Worm (Caenorhabditis elegans) whole organism, young adult: ENCODE data around the gene T05A10.6.

Source experiments
- B0035.1 ChIP-seq: sonication (generic microtip); optimal IDR thresholded peaks from 2 replicates; lab custom pipeline; 2016; ENCODE audit warnings: missing genetic modification characterization, mild to moderate bottlenecking, missing compliant biosample characterization, missing genotype, missing genetic modification reagents
- B0261.1 ChIP-seq: sonication (generic microtip); optimal IDR thresholded peaks from 2 replicates; lab custom pipeline; 2016; ENCODE audit warnings: mild to moderate bottlenecking, missing genetic modification characterization, moderate library complexity, missing compliant biosample characterization
- D2030.7 ChIP-seq: fragments of 200-800 bp; sonication (Bioruptor generic); IDR thresholded peaks from 2 replicates; pipeline ENCODE4 v1.3.6; 2022; ENCODE audit warnings: missing genetic modification reagents, missing genetic modification characterization, missing compliant biosample characterization
- F10E7.11 ChIP-seq: sonication (generic microtip); optimal IDR thresholded peaks from 2 replicates; lab custom pipeline; 2017; ENCODE audit warnings: mild to moderate bottlenecking, missing genetic modification characterization, moderate library complexity, missing compliant biosample characterization
- F22D6.2 ChIP-seq: sonication (generic microtip); optimal IDR thresholded peaks from 2 replicates; lab custom pipeline; 2016; ENCODE audit warnings: mild to moderate bottlenecking, missing genetic modification characterization, missing compliant biosample characterization
- F33H1.4 ChIP-seq: fragments of 200-800 bp; sonication (Bioruptor generic); IDR thresholded peaks from 2 replicates; pipeline ENCODE4 v1.3.6; 2022; ENCODE audit warnings: missing genetic modification reagents, missing genetic modification characterization, missing compliant biosample characterization
- T07F8.4 ChIP-seq: sonication (generic microtip); optimal IDR thresholded peaks from 2 replicates; lab custom pipeline; 2016; ENCODE audit warnings: mild to moderate bottlenecking, missing genetic modification characterization, moderate library complexity, missing compliant biosample characterization
- Y53F4B.3 ChIP-seq: fragments of 200-800 bp; sonication (Bioruptor generic); IDR thresholded peaks from 2 replicates; pipeline ENCODE4 v1.3.6; 2022; ENCODE audit warnings: missing genetic modification reagents, missing genetic modification characterization, missing compliant biosample characterization
- Y79H2A.3 ChIP-seq: fragments of 200-800 bp; sonication (Bioruptor generic); conservative IDR thresholded peaks from 2 replicates; pipeline ENCODE4 v1.3.6; 2022; ENCODE audit warnings: missing genetic modification reagents, missing genetic modification characterization, missing compliant biosample characterization
- akir-1 ChIP-seq: fragments of 200-800 bp; sonication (Bioruptor generic); optimal IDR thresholded peaks from 2 replicates; lab custom pipeline; 2018; ENCODE audit warnings: mild to moderate bottlenecking, missing genetic modification characterization, moderate library complexity, missing compliant biosample characterization
- aptf-2 ChIP-seq: fragments of 200-800 bp; sonication (Bioruptor generic); conservative IDR thresholded peaks from 2 replicates; pipeline ENCODE4 v1.3.6; 2022; ENCODE audit warnings: missing genetic modification reagents, missing genetic modification characterization, missing compliant biosample characterization
- aptf-3 ChIP-seq: fragments of 200-800 bp; sonication (Bioruptor generic); IDR thresholded peaks from 2 replicates; pipeline ENCODE4 v1.3.6; 2022; ENCODE audit warnings: missing genetic modification characterization, missing compliant biosample characterization
- attf-5 ChIP-seq: fragments of 200-800 bp; sonication (Bioruptor generic); optimal IDR thresholded peaks from 2 replicates; lab custom pipeline; 2018; ENCODE audit warnings: mild to moderate bottlenecking, missing genetic modification characterization, missing compliant biosample characterization
- attf-6 ChIP-seq: fragments of 200-800 bp; sonication (Bioruptor generic); IDR thresholded peaks from 2 replicates; pipeline ENCODE4 v1.3.6; 2022; ENCODE audit warnings: missing genetic modification reagents, missing genetic modification characterization, missing compliant biosample characterization
- bed-1 ChIP-seq: fragments of 200-800 bp; sonication (Bioruptor generic); IDR thresholded peaks from 2 replicates; pipeline ENCODE4 v1.3.6; 2022; ENCODE audit warnings: missing genetic modification reagents, missing genetic modification characterization, missing compliant biosample characterization
- ccch-3 ChIP-seq: fragments of 200-800 bp; sonication (Bioruptor generic); optimal IDR thresholded peaks from 2 replicates; lab custom pipeline; 2018; ENCODE audit warnings: mild to moderate bottlenecking, missing genetic modification characterization, missing compliant biosample characterization
- cebp-2 ChIP-seq: fragments of 200-800 bp; sonication (Bioruptor generic); IDR thresholded peaks from 2 replicates; pipeline ENCODE4 v1.3.6; 2022; ENCODE audit warnings: missing genetic modification characterization, missing compliant biosample characterization
- ceh-27 ChIP-seq: fragments of 200-800 bp; sonication (Bioruptor generic); optimal IDR thresholded peaks from 2 replicates; lab custom pipeline; 2018; ENCODE audit warnings: mild to moderate bottlenecking, missing genetic modification characterization, moderate library complexity, missing compliant biosample characterization
- ceh-58 ChIP-seq: fragments of 200-800 bp; sonication (Bioruptor generic); IDR thresholded peaks from 2 replicates; pipeline ENCODE4 v1.3.6; 2022; ENCODE audit warnings: missing genetic modification characterization, missing compliant biosample characterization
- ceh-79 ChIP-seq: sonication (generic microtip); optimal IDR thresholded peaks from 2 replicates; lab custom pipeline; 2017; ENCODE audit warnings: mild to moderate bottlenecking, missing genetic modification characterization, missing compliant biosample characterization
- dox-1 ChIP-seq: fragments of 200-800 bp; sonication (Bioruptor generic); IDR thresholded peaks from 2 replicates; pipeline ENCODE4 v1.3.6; 2022; ENCODE audit warnings: missing genetic modification reagents, missing genetic modification characterization, missing compliant biosample characterization
- egl-18 ChIP-seq: fragments of 200-800 bp; sonication (Bioruptor generic); IDR thresholded peaks from 2 replicates; pipeline ENCODE4 v1.3.6; 2022; ENCODE audit warnings: missing genetic modification reagents, missing genetic modification characterization, missing compliant biosample characterization
- ets-4 ChIP-seq: fragments of 200-800 bp; sonication (Bioruptor generic); optimal IDR thresholded peaks from 2 replicates; lab custom pipeline; 2018; ENCODE audit warnings: mild to moderate bottlenecking, missing genetic modification characterization, missing compliant biosample characterization
- fkh-3 ChIP-seq: sonication (generic microtip); optimal IDR thresholded peaks from 2 replicates; lab custom pipeline; 2016; ENCODE audit warnings: mild to moderate bottlenecking, missing genetic modification characterization, missing compliant biosample characterization
- hlh-12 ChIP-seq: sonication (generic microtip); optimal IDR thresholded peaks from 2 replicates; lab custom pipeline; 2016; ENCODE audit warnings: missing genetic modification characterization, missing compliant biosample characterization
- hmg-20 ChIP-seq: fragments of 200-800 bp; sonication (Bioruptor generic); IDR thresholded peaks from 2 replicates; pipeline ENCODE4 v1.3.6; 2022; ENCODE audit warnings: missing genetic modification reagents, missing genetic modification characterization, missing compliant biosample characterization
- lag-1 ChIP-seq: fragments of 200-800 bp; sonication (Bioruptor generic); IDR thresholded peaks from 2 replicates; pipeline ENCODE4 v1.3.6; 2022; ENCODE audit warnings: missing genetic modification reagents, missing genetic modification characterization, missing compliant biosample characterization
- let-607 ChIP-seq, 2 experiments: fragments of 200-800 bp in 1 of 2; sonication (Bioruptor generic) in 1 of 2; sonication (generic microtip) in 1 of 2; optimal IDR thresholded peaks; 2 replicates each; lab custom pipeline; 2016 to 2018; ENCODE audit warnings: mild to moderate bottlenecking in 2 of 2, missing compliant biosample characterization in 2 of 2, missing genetic modification characterization in 2 of 2, moderate library complexity in 2 of 2, missing genotype in 1 of 2
- lin-26 ChIP-seq: fragments of 200-800 bp; sonication (Bioruptor generic); IDR thresholded peaks from 2 replicates; pipeline ENCODE4 v1.3.6; 2022; ENCODE audit warnings: missing genetic modification reagents, missing genetic modification characterization, missing compliant biosample characterization
- lin-54 ChIP-seq: fragments of 200-800 bp; sonication (Bioruptor generic); optimal IDR thresholded peaks from 2 replicates; lab custom pipeline; 2018; ENCODE audit warnings: mild to moderate bottlenecking, missing genetic modification characterization, missing compliant biosample characterization
- madf-10 ChIP-seq: sonication (generic microtip); optimal IDR thresholded peaks from 2 replicates; lab custom pipeline; 2016; ENCODE audit warnings: mild to moderate bottlenecking, missing genetic modification characterization, missing compliant biosample characterization
- madf-6 ChIP-seq: fragments of 200-800 bp; sonication (Bioruptor generic); IDR thresholded peaks from 2 replicates; pipeline ENCODE4 v1.3.6; 2022; ENCODE audit warnings: missing genetic modification reagents, missing genetic modification characterization, missing compliant biosample characterization
- nfya-1 ChIP-seq: sonication (generic microtip); optimal IDR thresholded peaks from 2 replicates; lab custom pipeline; 2017; ENCODE audit warnings: antibody characterized with exemption, missing compliant biosample characterization, missing genetic modification characterization, borderline replicate concordance; ENCODE audit not compliant: insufficient read depth
- nfya-2 ChIP-seq: fragments of 200-800 bp; sonication (Bioruptor generic); IDR thresholded peaks from 2 replicates; pipeline ENCODE4 v1.3.6; 2022; ENCODE audit warnings: missing genetic modification reagents, missing genetic modification characterization, missing compliant biosample characterization
- nhr-120 ChIP-seq: fragments of 200-800 bp; sonication (Bioruptor generic); IDR thresholded peaks from 2 replicates; pipeline ENCODE4 v1.3.6; 2022; ENCODE audit warnings: missing genetic modification characterization, missing compliant biosample characterization
- nhr-27 ChIP-seq: fragments of 200-800 bp; sonication (Bioruptor generic); optimal IDR thresholded peaks from 2 replicates; lab custom pipeline; 2018; ENCODE audit warnings: mild to moderate bottlenecking, missing genetic modification characterization, moderate library complexity, missing compliant biosample characterization
- rcor-1 ChIP-seq: fragments of 200-800 bp; sonication (Bioruptor generic); IDR thresholded peaks from 2 replicates; pipeline ENCODE4 v1.3.6; 2022; ENCODE audit warnings: missing genetic modification reagents, missing genetic modification characterization, missing compliant biosample characterization
- snpc-1.1 ChIP-seq: sonication (generic microtip); optimal IDR thresholded peaks from 2 replicates; lab custom pipeline; 2017; ENCODE audit warnings: missing genetic modification characterization, mild to moderate bottlenecking, missing compliant biosample characterization, antibody characterized with exemption, moderate library complexity, missing genotype, missing genetic modification reagents; ENCODE audit not compliant: insufficient read depth
- snpc-1.3 ChIP-seq: sonication (generic microtip); optimal IDR thresholded peaks from 2 replicates; lab custom pipeline; 2017; ENCODE audit warnings: missing genetic modification characterization, mild to moderate bottlenecking, missing compliant biosample characterization, antibody characterized with exemption, moderate library complexity, missing genotype, missing genetic modification reagents; ENCODE audit not compliant: insufficient read depth
- somi-1 ChIP-seq: fragments of 200-800 bp; sonication (Bioruptor generic); optimal IDR thresholded peaks from 2 replicates; lab custom pipeline; 2018; ENCODE audit warnings: mild to moderate bottlenecking, missing genetic modification characterization, missing compliant biosample characterization
- sptf-2 ChIP-seq: fragments of 200-800 bp; sonication (Bioruptor generic); optimal IDR thresholded peaks from 2 replicates; lab custom pipeline; 2018; ENCODE audit warnings: mild to moderate bottlenecking, missing genetic modification characterization, missing compliant biosample characterization
- tbp1 ChIP-seq: fragments of 200-800 bp; sonication (Bioruptor generic); optimal IDR thresholded peaks from 2 replicates; lab custom pipeline; 2018; ENCODE audit warnings: mild to moderate bottlenecking, missing genetic modification characterization, missing compliant biosample characterization
- tbx-9 ChIP-seq: sonication (generic microtip); optimal IDR thresholded peaks from 2 replicates; lab custom pipeline; 2016; ENCODE audit warnings: borderline replicate concordance, missing genetic modification characterization, inconsistent platforms, missing compliant biosample characterization
- tlf-1 ChIP-seq: fragments of 200-800 bp; sonication (Bioruptor generic); optimal IDR thresholded peaks from 2 replicates; lab custom pipeline; 2018; ENCODE audit warnings: mild to moderate bottlenecking, missing genetic modification characterization, missing compliant biosample characterization
- unc-130 ChIP-seq: sonication (generic microtip); optimal IDR thresholded peaks from 2 replicates; lab custom pipeline; 2016; ENCODE audit warnings: missing genetic modification reagents, missing genetic modification characterization, missing compliant biosample characterization
- unc-62 ChIP-seq: fragments of 150-350 bp; optimal IDR thresholded peaks from 2 replicates; lab custom pipeline; 2014; ENCODE audit warnings: missing biosample characterization, missing genetic modification reagents, missing genetic modification characterization
- zim-3 ChIP-seq: sonication (generic microtip); optimal IDR thresholded peaks from 2 replicates; lab custom pipeline; 2017; ENCODE audit warnings: mild to moderate bottlenecking, missing genetic modification characterization, moderate library complexity, missing compliant biosample characterization
- ztf-22 ChIP-seq: fragments of 200-800 bp; sonication (Bioruptor generic); optimal IDR thresholded peaks from 2 replicates; lab custom pipeline; 2018; ENCODE audit warnings: mild to moderate bottlenecking, missing genetic modification characterization, moderate library complexity, missing compliant biosample characterization
- ztf-6 ChIP-seq: fragments of 200-800 bp; sonication (Bioruptor generic); IDR thresholded peaks from 2 replicates; pipeline ENCODE4 v1.3.6; 2022; ENCODE audit warnings: missing genetic modification reagents, missing genetic modification characterization, missing compliant biosample characterization

Gene T05A10.6

ce11 chrX:10770988-10771496, 23.5 kb downstream of the T05A10.6 start (continued):
- TF ChIP-seq attf-6 (GFP tag; lab: Robert Waterston, UW) (no peak), T07F8.4 (tag; lab: Kevin White, UChicago) (no peak), tlf-1 (GFP tag; lab: Kevin White, UChicago) (no peak), ceh-58 (GFP tag; lab: Robert Waterston, UW) (no peak), Y79H2A.3 (GFP tag; lab: Robert Waterston, UW) (no peak), bed-1 (GFP tag; lab: Robert Waterston, UW) (no peak), nhr-120 (GFP tag; lab: Robert Waterston, UW) (no peak), ets-4 (GFP tag; lab: Kevin White, UChicago) (no peak), zim-3 (tag; lab: Kevin White, UChicago) (no peak), hmg-20 (GFP tag; lab: Robert Waterston, UW) (no peak), ztf-6 (GFP tag; lab: Robert Waterston, UW) (no peak), dox-1 (GFP tag; lab: Robert Waterston, UW) (peak; percentile 57), ceh-27 (GFP tag; lab: Kevin White, UChicago) (no peak), let-607 (tag; optimal IDR thresholded peaks at IDR 0.05; lab: Kevin White, UChicago) (no peak), sptf-2 (GFP tag; lab: Kevin White, UChicago) (no peak), unc-62 (GFP tag; lab: Kevin White, UChicago) (no peak), tbx-9 (no peak), madf-10 (peak; percentile 50), cebp-2 (no peak), B0035.1 (tag; lab: Kevin White, UChicago) (no peak), B0261.1 (tag; lab: Kevin White, UChicago) (no peak), aptf-2 (GFP tag; lab: Robert Waterston, UW) (no peak), snpc-1.1 (tag; lab: Kevin White, UChicago) (no peak), ztf-22 (GFP tag; lab: Kevin White, UChicago) (peak; percentile 42), D2030.7 (GFP tag; lab: Robert Waterston, UW) (no peak), F33H1.4 (no peak), hlh-12 (tag; lab: Kevin White, UChicago) (no peak), ccch-3 (GFP tag; lab: Kevin White, UChicago) (no peak), aptf-3 (GFP tag; lab: Robert Waterston, UW) (no peak), lin-26 (GFP tag; lab: Robert Waterston, UW) (peak; percentile 61; the same call in 1 of the 2 replicates), snpc-1.3 (tag; lab: Kevin White, UChicago) (no peak), attf-5 (GFP tag; lab: Kevin White, UChicago) (peak; percentile 74), nfya-1 (no peak), somi-1 (GFP tag; lab: Kevin White, UChicago) (peak; percentile 98), fkh-3 (tag; lab: Kevin White, UChicago) (no peak), tbp1 (GFP tag; lab: Kevin White, UChicago) (peak; percentile 49), akir-1 (GFP tag; lab: Kevin White, UChicago) (no peak), F10E7.11 (tag; lab: Kevin White, UChicago) (no peak), rcor-1 (GFP tag; lab: Robert Waterston, UW) (no peak), lin-54 (GFP tag; lab: Kevin White, UChicago) (peak; percentile 24), egl-18 (GFP tag; lab: Robert Waterston, UW) (no peak), nfya-2 (GFP tag; lab: Robert Waterston, UW) (no peak), unc-130 (GFP tag; lab: Kevin White, UChicago) (no peak), F22D6.2 (tag; lab: Kevin White, UChicago) (peak; percentile 71), lag-1 (GFP tag; lab: Robert Waterston, UW) (no peak), nhr-27 (tag; lab: Kevin White, UChicago) (no peak), madf-6 (GFP tag; lab: Robert Waterston, UW) (no peak), ceh-79 (tag; lab: Kevin White, UChicago) (no peak), Y53F4B.3 (no peak)
